Worm (Caenorhabditis elegans): ENCODE measurements around the gene uev-2.
A peak's percentile ranks its signal among the peaks of the same experiment; 100 is the strongest.

- TF ChIP-seq hlh-30 (tag; optimal IDR thresholded peaks at IDR 0.05; ENCODE audit: insufficient read depth) (peak; percentile 61), elt-4 (tag; optimal IDR thresholded peaks at IDR 0.05) (no peak), odd-2 (tag; optimal IDR thresholded peaks at IDR 0.05) (peak; percentile 65), elt-2 (tag; optimal IDR thresholded peaks at IDR 0.05) (peak; percentile 95)
Measured at ce11 chrIII:5601999-5602398, 19.1 kb downstream of the uev-2 start.

Data from whole organism, late embryonic.